Worm (Caenorhabditis elegans): Measurements from ENCODE around the gene gst-12.

- TF ChIP-seq nhr-6 (tag; optimal IDR thresholded peaks at IDR 0.05) (no peak), nhr-12 (tag; optimal IDR thresholded peaks at IDR 0.05) (no peak), unc-39 (tag; optimal IDR thresholded peaks at IDR 0.05) (no peak)
These were observed 1.9 kb downstream of the gst-12 start, which contains the start of gene gst-14 for ce11 chrII:13616000-13616399.

All from whole organism, L2 larva.